Fruit fly (Drosophila melanogaster) whole organism, embryonic: ENCODE measurements around the gene mthl6.

Source experiments
- Asciz ChIP-seq: fragments of 200-800 bp; sonication (Bioruptor generic); optimal IDR thresholded peaks from 2 replicates; lab custom pipeline; 2017; ENCODE audit warnings: missing biosample characterization, mild to moderate bottlenecking, missing genetic modification characterization, missing genetic modification reagents
- Bteb2 ChIP-seq: fragments of 200-800 bp; sonication (Bioruptor generic); optimal IDR thresholded peaks from 2 replicates; lab custom pipeline; 2016; ENCODE audit warnings: missing biosample characterization, missing genetic modification characterization
- CG1024 ChIP-seq: fragments of 200-800 bp; sonication (Bioruptor generic); IDR thresholded peaks from 2 replicates; pipeline ENCODE4 v1.3.6; 2022; ENCODE audit warnings: missing biosample characterization, missing genetic modification characterization
- CG10321 ChIP-seq: fragments of 200-800 bp; sonication (Bioruptor generic); IDR thresholded peaks from 2 replicates; pipeline ENCODE4 v1.3.6; 2022; ENCODE audit warnings: missing biosample characterization, missing genetic modification characterization
- CG11696 ChIP-seq: fragments of 200-800 bp; sonication (Bioruptor generic); IDR thresholded peaks from 2 replicates; pipeline ENCODE4 v1.3.6; 2022; ENCODE audit warnings: missing biosample characterization, missing genetic modification characterization
- CG1603 ChIP-seq: fragments of 200-800 bp; sonication (Bioruptor generic); optimal IDR thresholded peaks from 2 replicates; lab custom pipeline; 2019; ENCODE audit warnings: missing biosample characterization, mild to moderate bottlenecking, missing genetic modification characterization, moderate library complexity
- CG16779 ChIP-seq: fragments of 200-800 bp; sonication (Bioruptor generic); IDR thresholded peaks from 2 replicates; pipeline ENCODE4 v1.3.6; 2022; ENCODE audit warnings: missing biosample characterization, missing genetic modification characterization
- CG16813 ChIP-seq: fragments of 200-800 bp; sonication (Bioruptor generic); IDR thresholded peaks from 3 replicates; pipeline ENCODE4 v1.3.6; 2022; ENCODE audit warnings: missing biosample characterization, missing genetic modification characterization; ENCODE audit not compliant: partially characterized antibody
- CG17328 ChIP-seq: fragments of 200-800 bp; sonication (Bioruptor generic); IDR thresholded peaks from 2 replicates; pipeline ENCODE4 v1.3.6; 2022; ENCODE audit warnings: missing biosample characterization, missing genetic modification characterization
- CG18262 ChIP-seq: fragments of 200-800 bp; optimal IDR thresholded peaks from 3 replicates; lab custom pipeline; 2019; ENCODE audit warnings: missing biosample characterization, mild to moderate bottlenecking, missing genetic modification characterization, moderate library complexity
- CG18599 ChIP-seq: fragments of 200-800 bp; sonication (Bioruptor generic); optimal IDR thresholded peaks from 3 replicates; lab custom pipeline; 2017; ENCODE audit warnings: missing biosample characterization, missing genetic modification characterization, mild to moderate bottlenecking, moderate library complexity, missing genetic modification reagents
- CG2712 ChIP-seq: fragments of 200-800 bp; optimal IDR thresholded peaks from 3 replicates; lab custom pipeline; 2019; ENCODE audit warnings: missing biosample characterization, mild to moderate bottlenecking, missing genetic modification characterization, moderate library complexity
- CG3726 ChIP-seq: fragments of 200-800 bp; sonication (Bioruptor generic); IDR thresholded peaks from 3 replicates; pipeline ENCODE4, ENCODE4 v1.3.6; 2022; ENCODE audit warnings: missing biosample characterization, missing genetic modification characterization
- CG4328 ChIP-seq: fragments of 200-800 bp; sonication (Bioruptor generic); optimal IDR thresholded peaks from 3 replicates; lab custom pipeline; 2017; ENCODE audit warnings: missing biosample characterization, missing genetic modification reagents, missing genetic modification characterization
- CG43689 ChIP-seq: fragments of 200-800 bp; sonication (Bioruptor generic); IDR thresholded peaks from 2 replicates; pipeline ENCODE4 v1.3.6; 2022; ENCODE audit warnings: missing biosample characterization, missing genetic modification characterization
- CG4424 ChIP-seq: fragments of 200-800 bp; sonication (Bioruptor generic); optimal IDR thresholded peaks from 3 replicates; lab custom pipeline; 2016; ENCODE audit warnings: missing biosample characterization, missing genetic modification characterization
- CG7839 ChIP-seq: fragments of 200-800 bp; sonication (Bioruptor generic); optimal IDR thresholded peaks from 3 replicates; lab custom pipeline; 2018; ENCODE audit warnings: missing biosample characterization, mild to moderate bottlenecking, missing genetic modification characterization, moderate library complexity
- CG7963 ChIP-seq: fragments of 200-800 bp; sonication (Bioruptor generic); IDR thresholded peaks from 3 replicates; pipeline ENCODE4 v1.3.6; 2022; ENCODE audit warnings: missing biosample characterization, missing genetic modification characterization; ENCODE audit not compliant: partially characterized antibody
- CG8924 ChIP-seq: fragments of 200-800 bp; optimal IDR thresholded peaks from 3 replicates; lab custom pipeline; 2019; ENCODE audit warnings: missing biosample characterization, mild to moderate bottlenecking, missing genetic modification characterization, moderate library complexity
- CG8944 ChIP-seq: fragments of 200-800 bp; sonication (Bioruptor generic); optimal IDR thresholded peaks from 3 replicates; lab custom pipeline; 2016; ENCODE audit warnings: missing biosample characterization, missing genetic modification characterization
- CG9215 ChIP-seq: fragments of 200-800 bp; sonication (Bioruptor generic); IDR thresholded peaks from 2 replicates; pipeline ENCODE4 v1.3.6; 2022; ENCODE audit warnings: missing biosample characterization, missing genetic modification characterization
- Dip2 ChIP-seq: fragments of 200-800 bp; sonication (Bioruptor generic); IDR thresholded peaks from 2 replicates; pipeline ENCODE4 v1.3.6; 2022; ENCODE audit warnings: missing biosample characterization, missing genetic modification characterization
- Hand ChIP-seq: fragments of 200-800 bp; sonication (Bioruptor generic); optimal IDR thresholded peaks from 2 replicates; lab custom pipeline; 2017; ENCODE audit warnings: mild to moderate bottlenecking, missing biosample characterization, missing genetic modification reagents, missing genetic modification characterization
- Jarid2 ChIP-seq: fragments of 200-800 bp; sonication (Bioruptor generic); optimal IDR thresholded peaks from 3 replicates; lab custom pipeline; 2017; ENCODE audit warnings: mild to moderate bottlenecking, missing biosample characterization, missing genetic modification reagents, missing genetic modification characterization
- Rx ChIP-seq: fragments of 200-800 bp; sonication (Bioruptor generic); IDR thresholded peaks from 2 replicates; pipeline ENCODE4 v1.3.6; 2022; ENCODE audit warnings: missing biosample characterization, missing genetic modification characterization
- Taf1 ChIP-seq: fragments of 200-800 bp; sonication (Bioruptor generic); IDR thresholded peaks from 2 replicates; pipeline ENCODE4 v1.3.6; 2022; ENCODE audit warnings: missing biosample characterization, missing genetic modification characterization
- abd-A ChIP-seq: fragments of 200-800 bp; sonication (Bioruptor generic); optimal IDR thresholded peaks from 3 replicates; lab custom pipeline; 2019; ENCODE audit warnings: missing biosample characterization, mild to moderate bottlenecking, missing genetic modification characterization, moderate library complexity
- bsh ChIP-seq, 2 experiments: fragments of 200-800 bp; sonication (Bioruptor generic); optimal IDR thresholded peaks; 2 replicates each; lab custom pipeline; 2017 to 2018; ENCODE audit warnings: mild to moderate bottlenecking in 2 of 2, missing biosample characterization in 2 of 2, missing genetic modification characterization in 2 of 2, moderate library complexity in 1 of 2
- cas ChIP-seq: fragments of 200-800 bp; sonication (Bioruptor generic); IDR thresholded peaks from 2 replicates; pipeline ENCODE4 v1.3.6; 2022; ENCODE audit warnings: missing biosample characterization, missing genetic modification characterization
- da ChIP-seq: fragments of 200-800 bp; sonication (Bioruptor generic); optimal IDR thresholded peaks from 2 replicates; lab custom pipeline; 2016; ENCODE audit warnings: missing biosample characterization, missing genetic modification characterization
- dati ChIP-seq: fragments of 200-800 bp; sonication (Bioruptor generic); IDR thresholded peaks from 2 replicates; pipeline ENCODE4 v1.3.6; 2022; ENCODE audit warnings: missing biosample characterization, missing genetic modification characterization
- dmrt11E ChIP-seq: fragments of 200-800 bp; sonication (Bioruptor generic); optimal IDR thresholded peaks from 3 replicates; lab custom pipeline; 2018; ENCODE audit warnings: missing biosample characterization, mild to moderate bottlenecking, missing genetic modification characterization, moderate library complexity
- dpn ChIP-seq, 2 experiments: fragments of 200-800 bp; sonication (Bioruptor generic); optimal IDR thresholded peaks; 3 replicates each; lab custom pipeline; 2016; ENCODE audit warnings: missing biosample characterization in 2 of 2, missing genetic modification characterization in 2 of 2
- dysf ChIP-seq: fragments of 200-800 bp; sonication (Bioruptor generic); IDR thresholded peaks from 3 replicates; pipeline ENCODE4 v1.3.6; 2022; ENCODE audit warnings: missing biosample characterization, missing genetic modification characterization
- gsb-n ChIP-seq: fragments of 200-800 bp; sonication (Bioruptor generic); optimal IDR thresholded peaks from 3 replicates; lab custom pipeline; 2018; ENCODE audit warnings: missing biosample characterization, mild to moderate bottlenecking, missing genetic modification characterization
- hbn ChIP-seq: fragments of 200-800 bp; sonication (Bioruptor generic); IDR thresholded peaks from 2 replicates; pipeline ENCODE4 v1.3.6; 2022; ENCODE audit warnings: missing biosample characterization, missing genetic modification characterization; ENCODE audit not compliant: partially characterized antibody
- hth ChIP-seq: fragments of >200 bp; optimal IDR thresholded peaks from 2 replicates; lab custom pipeline; 2017; ENCODE audit warnings: inconsistent platforms
- inv ChIP-seq: fragments of 200-800 bp; sonication (Bioruptor generic); IDR thresholded peaks from 2 replicates; pipeline ENCODE4 v1.3.6; 2022; ENCODE audit warnings: missing biosample characterization, missing genetic modification characterization; ENCODE audit not compliant: partially characterized antibody
- jumu ChIP-seq: fragments of 200-800 bp; sonication (Bioruptor generic); optimal IDR thresholded peaks from 3 replicates; lab custom pipeline; 2016; ENCODE audit warnings: missing biosample characterization, missing genetic modification characterization
- ken ChIP-seq: fragments of 200-800 bp; sonication (Bioruptor generic); IDR thresholded peaks from 3 replicates; pipeline ENCODE4 v1.3.6; 2022; ENCODE audit warnings: missing biosample characterization, missing genetic modification characterization
- lab ChIP-seq: fragments of 200-800 bp; sonication (Bioruptor generic); optimal IDR thresholded peaks from 3 replicates; lab custom pipeline; 2017; ENCODE audit warnings: missing biosample characterization, missing genetic modification characterization, mild to moderate bottlenecking, moderate library complexity, missing genetic modification reagents
- odd ChIP-seq: fragments of 200-800 bp; sonication (Bioruptor generic); optimal IDR thresholded peaks from 2 replicates; lab custom pipeline; 2017; ENCODE audit warnings: missing biosample characterization, mild to moderate bottlenecking, missing genetic modification characterization
- peb ChIP-seq: fragments of 200-800 bp; sonication (Bioruptor generic); IDR thresholded peaks from 2 replicates; pipeline ENCODE4 v1.3.6; 2022; ENCODE audit warnings: missing biosample characterization, missing genetic modification characterization
- pum ChIP-seq: fragments of 200-800 bp; sonication (Bioruptor generic); optimal IDR thresholded peaks from 2 replicates; lab custom pipeline; 2016; ENCODE audit warnings: missing biosample characterization, missing genetic modification characterization
- ro ChIP-seq: fragments of 200-800 bp; sonication (Bioruptor generic); IDR thresholded peaks from 2 replicates; pipeline ENCODE4 v1.3.6; 2022; ENCODE audit warnings: missing biosample characterization, missing genetic modification characterization
- slou ChIP-seq: fragments of 200-800 bp; sonication (Bioruptor generic); optimal IDR thresholded peaks from 3 replicates; lab custom pipeline; 2016; ENCODE audit warnings: missing biosample characterization, missing genetic modification characterization
- toy ChIP-seq: fragments of 200-800 bp; sonication (Bioruptor generic); IDR thresholded peaks from 2 replicates; pipeline ENCODE4 v1.3.6; 2022; ENCODE audit warnings: missing biosample characterization, missing genetic modification characterization
- trh ChIP-seq: fragments of 200-800 bp; sonication (Bioruptor generic); optimal IDR thresholded peaks from 2 replicates; lab custom pipeline; 2016; ENCODE audit warnings: missing biosample characterization, missing genetic modification characterization
- twi ChIP-seq: fragments of 200-800 bp; optimal IDR thresholded peaks from 2 replicates; lab custom pipeline; 2019; ENCODE audit warnings: missing biosample characterization, mild to moderate bottlenecking, missing genetic modification characterization, moderate library complexity

The mthl6 gene

dm6 chr3L:7510414-7511384 lies 24.9 kb downstream of the mthl6 start, which contains the start of gene CG7546 (continued):
- TF ChIP-seq CG4328 (GFP tag; lab: Kevin White, UChicago) (no peak), CG9215 (peak; percentile 53), hth (lab: Kevin White, UChicago) (no peak), CG1024 (GFP tag; lab: Robert Waterston, UW) (no peak), da (GFP tag; lab: Kevin White, UChicago) (no peak), peb (GFP tag; lab: Robert Waterston, UW) (no peak), CG10321 (GFP tag; lab: Robert Waterston, UW) (peak; percentile 50; the same call in 1 of the 2 replicates), CG18262 (tag; lab: Kevin White, UChicago) (peak; percentile 39), Asciz (GFP tag; lab: Kevin White, UChicago) (no peak), CG11696 (GFP tag; lab: Robert Waterston, UW) (no peak), slou (no peak), CG16779 (GFP tag; lab: Robert Waterston, UW) (no peak), CG7839 (tag; lab: Kevin White, UChicago) (peak; percentile 50), CG16813 (GFP tag; lab: Robert Waterston, UW) (no peak), CG4424 (GFP tag; lab: Kevin White, UChicago) (peak; percentile 12), dpn (GFP tag; optimal IDR thresholded peaks at IDR 0.05; lab: Kevin White, UChicago) (peak in 1 of 2 experiments; percentile 49), cas (GFP tag; lab: Robert Waterston, UW) (no peak), CG3726 (no peak), jumu (GFP tag; lab: Kevin White, UChicago) (no peak), Dip2 (GFP tag; lab: Robert Waterston, UW) (no peak), CG2712 (tag; lab: Kevin White, UChicago) (peak; percentile 33), dati (GFP tag; lab: Robert Waterston, UW) (no peak), Rx (GFP tag; lab: Robert Waterston, UW) (no peak), Bteb2 (GFP tag; lab: Kevin White, UChicago) (no peak), toy (GFP tag; lab: Robert Waterston, UW) (no peak), bsh (GFP tag; optimal IDR thresholded peaks at IDR 0.05; lab: Kevin White, UChicago) (peak in 1 of 2 experiments; percentile 17), hbn (GFP tag; lab: Robert Waterston, UW) (no peak), abd-A (tag; lab: Kevin White, UChicago) (no peak), Taf1 (no peak), CG8944 (GFP tag; lab: Kevin White, UChicago) (no peak), ken (GFP tag; lab: Robert Waterston, UW) (0 out of 3 replicates have a peak, but pooled peaks have one; percentile 15), trh (GFP tag; lab: Kevin White, UChicago) (no peak), Hand (GFP tag; lab: Kevin White, UChicago) (no peak), ro (no peak), inv (GFP tag; lab: Robert Waterston, UW) (no peak), dmrt11E (peak; percentile 47), CG7963 (GFP tag; lab: Robert Waterston, UW) (no peak), pum (no peak), CG43689 (GFP tag; lab: Robert Waterston, UW) (no peak), CG17328 (GFP tag; lab: Robert Waterston, UW) (no peak), gsb-n (tag; lab: Kevin White, UChicago) (no peak), odd (no peak), dysf (no peak), CG1603 (tag; lab: Kevin White, UChicago) (peak; percentile 36), lab (GFP tag; lab: Kevin White, UChicago) (no peak), CG8924 (tag; lab: Kevin White, UChicago) (peak; percentile 41), twi (tag; lab: Kevin White, UChicago) (peak; percentile 29), CG18599 (peak; percentile 5), Jarid2 (GFP tag; lab: Kevin White, UChicago) (no peak)
